Fruit fly (Drosophila melanogaster) whole organism, pupa: ENCODE data around the gene CG7275.

Experiments
- CG10348 ChIP-seq: fragments of 200-800 bp; sonication (Bioruptor generic); IDR thresholded peaks from 2 replicates; pipeline ENCODE4 v1.3.6; 2022; ENCODE audit warnings: missing biosample characterization, missing genetic modification characterization
- CG12605 ChIP-seq: fragments of 200-800 bp; sonication (Bioruptor generic); IDR thresholded peaks from 2 replicates; pipeline ENCODE4 v1.3.6; 2022; ENCODE audit warnings: missing biosample characterization, missing genetic modification characterization
- CG13204 ChIP-seq: fragments of 200-800 bp; sonication (Bioruptor generic); optimal IDR thresholded peaks from 2 replicates; lab custom pipeline; 2018; ENCODE audit warnings: missing biosample characterization, mild to moderate bottlenecking, missing genetic modification characterization, moderate library complexity
- CG14655 ChIP-seq: fragments of 200-800 bp; sonication (Bioruptor generic); optimal IDR thresholded peaks from 3 replicates; lab custom pipeline; 2017; ENCODE audit warnings: mild to moderate bottlenecking, missing biosample characterization, missing genetic modification reagents, missing genetic modification characterization
- CG15710 ChIP-seq: fragments of 200-800 bp; sonication (Bioruptor generic); optimal IDR thresholded peaks from 2 replicates; lab custom pipeline; 2018; ENCODE audit warnings: missing biosample characterization, mild to moderate bottlenecking, missing genetic modification characterization, moderate library complexity
- CG17806 ChIP-seq: fragments of 200-800 bp; sonication (Bioruptor generic); optimal IDR thresholded peaks from 2 replicates; lab custom pipeline; 2018; ENCODE audit warnings: missing biosample characterization, mild to moderate bottlenecking, missing genetic modification characterization, moderate library complexity
- CG32121 ChIP-seq: fragments of 200-800 bp; sonication (Bioruptor generic); IDR thresholded peaks from 2 replicates; pipeline ENCODE4 v1.3.6; 2022; ENCODE audit warnings: missing biosample characterization, missing genetic modification characterization
- CG34367 ChIP-seq: fragments of 200-800 bp; sonication (Bioruptor generic); optimal IDR thresholded peaks from 2 replicates; lab custom pipeline; 2018; ENCODE audit warnings: missing biosample characterization, mild to moderate bottlenecking, missing genetic modification characterization
- CG4496 ChIP-seq: fragments of 200-800 bp; sonication (Bioruptor generic); IDR thresholded peaks from 3 replicates; pipeline ENCODE4 v1.3.6; 2022; ENCODE audit warnings: missing biosample characterization, missing genetic modification characterization
- CG8159 ChIP-seq: fragments of 200-800 bp; sonication (Bioruptor generic); optimal IDR thresholded peaks from 3 replicates; lab custom pipeline; 2018; ENCODE audit warnings: missing biosample characterization, mild to moderate bottlenecking, missing genetic modification characterization, moderate library complexity
- CG8301 ChIP-seq: fragments of 200-800 bp; sonication (Bioruptor generic); optimal IDR thresholded peaks from 2 replicates; lab custom pipeline; 2018; ENCODE audit warnings: missing biosample characterization, mild to moderate bottlenecking, missing genetic modification characterization
- CG9948 ChIP-seq: fragments of 200-800 bp; sonication (Bioruptor generic); optimal IDR thresholded peaks from 2 replicates; lab custom pipeline; 2018; ENCODE audit warnings: missing biosample characterization, mild to moderate bottlenecking, missing genetic modification characterization, moderate library complexity
- D1 ChIP-seq: fragments of 200-800 bp; sonication (Bioruptor generic); optimal IDR thresholded peaks from 2 replicates; lab custom pipeline; 2018; ENCODE audit warnings: missing biosample characterization, mild to moderate bottlenecking, missing genetic modification characterization, moderate library complexity
- EcR ChIP-seq: fragments of 200-800 bp; sonication (Bioruptor generic); optimal IDR thresholded peaks from 3 replicates; lab custom pipeline; 2019; ENCODE audit warnings: missing biosample characterization, missing genetic modification characterization, mild to moderate bottlenecking, moderate library complexity, missing genetic modification reagents
- Ets98B ChIP-seq: fragments of 200-800 bp; sonication (Bioruptor generic); IDR thresholded peaks from 2 replicates; pipeline ENCODE4 v1.3.6; 2022; ENCODE audit warnings: missing biosample characterization, missing genetic modification characterization
- Pif1A ChIP-seq: fragments of 200-800 bp; sonication (Bioruptor generic); optimal IDR thresholded peaks from 3 replicates; lab custom pipeline; 2016; ENCODE audit warnings: missing biosample characterization, missing genetic modification characterization
- Pif1B ChIP-seq: fragments of 200-800 bp; sonication (Bioruptor generic); optimal IDR thresholded peaks from 3 replicates; lab custom pipeline; 2016; ENCODE audit warnings: missing biosample characterization, missing genetic modification characterization
- Snoo ChIP-seq: fragments of 200-800 bp; sonication (Bioruptor generic); optimal IDR thresholded peaks from 3 replicates; lab custom pipeline; 2017; ENCODE audit warnings: missing biosample characterization, mild to moderate bottlenecking, missing genetic modification characterization, inconsistent platforms
- fd96Ca ChIP-seq: fragments of 200-800 bp; sonication (Bioruptor generic); IDR thresholded peaks from 3 replicates; pipeline ENCODE4 v1.3.6; 2022; ENCODE audit warnings: missing biosample characterization, missing genetic modification characterization
- gl ChIP-seq: fragments of 200-800 bp; sonication (Bioruptor generic); optimal IDR thresholded peaks from 2 replicates; lab custom pipeline; 2018; ENCODE audit warnings: missing biosample characterization, mild to moderate bottlenecking, missing genetic modification characterization
- rn ChIP-seq: fragments of 200-800 bp; sonication (Bioruptor generic); IDR thresholded peaks from 2 replicates; pipeline ENCODE4 v1.3.6; 2022; ENCODE audit warnings: missing biosample characterization, missing genetic modification characterization

Gene CG7275

DNA sequence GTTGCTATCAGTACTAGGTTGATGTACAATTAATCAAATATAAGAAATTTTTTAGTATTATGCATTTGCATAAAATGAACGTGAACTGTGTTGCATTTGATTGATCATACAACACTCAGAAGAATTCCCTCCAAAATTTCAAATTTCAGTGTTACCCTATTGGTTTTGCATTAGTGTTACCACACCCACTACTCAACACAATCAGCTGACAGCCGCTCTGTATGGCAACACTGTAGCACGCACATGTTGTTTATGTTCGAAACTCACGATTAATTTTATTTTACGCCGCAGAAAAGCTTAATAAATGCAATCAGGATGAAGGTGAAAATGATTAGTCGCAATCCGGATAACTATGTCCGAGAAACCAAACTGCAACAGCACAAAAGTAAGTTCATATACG is at the start of gene CG7275:
CG7275 (plus strand) TSS at position 215 of the 400 bp plus-strand sequence.
- no peak for TF ChIP-seq rn (GFP tag; lab: Robert Waterston, UW)
- TF ChIP-seq Pif1A (GFP tag; lab: Kevin White, UChicago) = no peak
- TF ChIP-seq CG17806 (tag; lab: Kevin White, UChicago) = no peak
- peak; percentile 7 for TF ChIP-seq CG15710 (tag; lab: Kevin White, UChicago)
- TF ChIP-seq CG10348 (GFP tag; lab: Robert Waterston, UW) = no peak

DNA sequence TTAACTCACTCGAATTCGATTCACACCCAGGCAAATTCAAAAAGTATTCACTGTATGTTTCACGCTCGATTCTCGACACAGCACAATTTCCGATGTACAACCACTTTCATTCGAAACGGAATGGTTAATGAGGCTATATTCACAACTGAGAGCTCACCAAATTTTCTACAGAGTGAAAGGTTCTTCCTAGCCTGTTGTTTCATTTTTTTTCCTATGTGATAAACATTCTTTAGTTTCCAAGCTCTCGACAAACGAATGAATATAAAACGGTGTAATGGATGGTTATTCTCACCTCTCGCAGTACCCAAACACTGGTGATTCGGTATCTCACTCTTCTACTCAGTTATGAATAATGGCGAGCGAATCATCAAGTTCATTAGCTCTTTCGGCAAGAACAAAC is 24.7 kb upstream of the CG7275 start, which contains the start of gene cocoon:
cocoon (minus strand) TSS at position 101 of the 400 bp plus-strand sequence.
- TF ChIP-seq rn (GFP tag; lab: Robert Waterston, UW) (no peak), CG12605 (GFP tag; lab: Robert Waterston, UW) (no peak), CG17806 (tag; lab: Kevin White, UChicago) (no peak), Ets98B (GFP tag; lab: Robert Waterston, UW) (no peak), CG14655 (GFP tag; lab: Kevin White, UChicago) (no peak), CG13204 (GFP tag; lab: Kevin White, UChicago) (no peak), fd96Ca (GFP tag; lab: Robert Waterston, UW) (no peak), Snoo (tag; lab: Kevin White, UChicago) (no peak)

DNA sequence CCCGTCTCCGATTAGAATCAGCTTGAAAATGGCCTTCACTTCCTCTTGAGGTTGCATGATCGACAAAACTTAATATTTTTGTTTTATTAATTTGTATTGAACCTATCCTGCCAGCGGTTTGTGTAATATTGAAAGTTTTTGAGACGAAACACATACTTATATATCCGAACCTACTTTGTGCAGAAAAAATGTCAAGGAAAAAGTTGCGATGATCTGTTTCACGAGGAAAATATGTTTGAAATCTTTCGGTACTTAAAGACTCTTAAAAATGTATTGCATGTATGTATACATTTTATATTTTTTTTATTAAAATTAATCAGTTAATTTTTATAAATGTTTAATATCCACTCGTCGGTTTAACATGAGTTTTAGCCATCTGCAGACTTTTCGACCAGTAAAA is 13.5 kb upstream of the CG7275 start, which contains the start of gene Ran-like:
Ran-like (minus strand) TSS at position 101 of the 400 bp plus-strand sequence.
- TF ChIP-seq CG8159 (tag; lab: Kevin White, UChicago) (no peak), CG15710 (tag; lab: Kevin White, UChicago) (no peak), CG10348 (GFP tag; lab: Robert Waterston, UW) (no peak), CG14655 (GFP tag; lab: Kevin White, UChicago) (no peak), CG32121 (GFP tag; lab: Robert Waterston, UW) (no peak), CG34367 (tag; lab: Kevin White, UChicago) (no peak), EcR (GFP tag; lab: Kevin White, UChicago) (no peak), CG4496 (GFP tag; lab: Robert Waterston, UW) (no peak), Pif1A (GFP tag; lab: Kevin White, UChicago) (no peak), CG12605 (GFP tag; lab: Robert Waterston, UW) (no peak), D1 (tag; lab: Kevin White, UChicago) (no peak), CG9948 (tag; lab: Kevin White, UChicago) (no peak)

DNA sequence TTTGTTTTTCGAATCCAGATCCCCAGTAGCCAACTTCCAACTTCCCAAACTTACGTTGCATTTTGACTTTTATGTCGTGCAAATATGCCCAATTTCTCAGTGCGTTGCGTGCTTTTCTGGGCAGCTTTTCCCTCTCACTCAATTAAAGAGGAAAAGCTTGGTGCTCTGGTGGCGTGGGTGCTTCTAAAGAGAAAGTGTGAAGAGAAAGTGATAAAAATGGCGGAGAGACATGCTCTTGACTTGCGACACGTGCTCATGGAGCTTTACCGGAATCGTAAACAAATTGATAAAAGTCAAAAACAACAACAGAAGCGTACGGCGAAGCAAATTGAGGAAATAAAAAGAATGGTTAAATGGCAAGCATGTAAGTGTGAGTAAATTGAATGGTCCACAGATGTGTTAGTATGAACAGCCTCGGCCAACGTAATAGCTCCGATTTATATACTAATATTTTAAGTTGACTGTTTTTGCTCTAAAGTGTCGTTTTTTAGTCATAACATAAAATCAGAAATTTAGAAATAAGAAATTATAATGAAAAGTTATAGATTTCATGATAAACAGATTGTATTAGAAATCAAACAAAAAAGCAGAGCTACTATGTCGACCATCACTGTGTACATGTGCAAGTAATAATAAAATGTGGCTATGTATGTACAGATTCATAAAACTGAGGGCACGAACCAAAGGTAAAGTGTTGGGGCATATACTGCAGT is 4.7 kb upstream of the CG7275 start:
- TF ChIP-seq Pif1A (GFP tag; lab: Kevin White, UChicago) (no peak), CG4496 (GFP tag; lab: Robert Waterston, UW) (no peak), CG9948 (tag; lab: Kevin White, UChicago) (no peak), CG32121 (GFP tag; lab: Robert Waterston, UW) (no peak), D1 (tag; lab: Kevin White, UChicago) (no peak), Pif1B (GFP tag; lab: Kevin White, UChicago) (no peak), Ets98B (GFP tag; lab: Robert Waterston, UW) (no peak)

DNA sequence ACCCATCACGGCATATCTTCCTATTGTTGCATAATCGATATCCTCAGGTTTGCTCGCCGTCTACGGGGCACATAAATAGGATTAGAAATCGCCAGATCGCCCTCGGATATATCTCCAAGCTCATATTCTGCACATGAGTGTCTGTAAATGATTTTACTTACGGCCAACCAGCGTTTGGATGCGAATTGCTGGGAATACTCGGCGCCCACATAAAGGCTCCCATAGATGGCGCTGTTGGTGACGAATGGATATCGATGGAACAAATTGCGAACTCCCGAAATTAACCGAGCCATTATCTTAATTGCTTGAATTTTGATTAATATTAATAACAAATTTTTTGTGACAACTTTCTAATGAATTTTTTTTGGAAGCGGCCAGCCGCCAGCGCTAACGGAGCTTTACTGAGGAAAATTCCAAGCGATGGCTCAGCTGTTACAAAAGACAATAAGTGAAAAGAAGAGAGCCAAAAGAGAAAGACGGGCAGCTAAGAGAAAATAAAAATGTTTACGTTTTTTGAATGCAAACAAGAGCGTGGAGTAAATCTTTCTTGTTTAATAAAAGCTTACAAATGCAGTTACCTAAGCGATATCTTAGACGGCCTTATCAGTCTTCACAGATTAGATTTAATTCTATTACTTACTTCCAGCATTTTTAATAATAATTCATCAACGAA is 4.0 kb upstream of the CG7275 start:
- TF ChIP-seq rn (GFP tag; lab: Robert Waterston, UW) (no peak), gl (tag; lab: Kevin White, UChicago) (no peak), Ets98B (GFP tag; lab: Robert Waterston, UW) (no peak), CG13204 (GFP tag; lab: Kevin White, UChicago) (no peak), CG32121 (GFP tag; lab: Robert Waterston, UW) (no peak), Pif1B (GFP tag; lab: Kevin White, UChicago) (no peak), CG17806 (tag; lab: Kevin White, UChicago) (no peak), CG4496 (GFP tag; lab: Robert Waterston, UW) (no peak), CG14655 (GFP tag; lab: Kevin White, UChicago) (no peak), D1 (tag; lab: Kevin White, UChicago) (no peak), CG34367 (tag; lab: Kevin White, UChicago) (no peak), CG8301 (tag; lab: Kevin White, UChicago) (no peak), CG12605 (GFP tag; lab: Robert Waterston, UW) (no peak), CG10348 (GFP tag; lab: Robert Waterston, UW) (no peak), Snoo (tag; lab: Kevin White, UChicago) (no peak), EcR (GFP tag; lab: Kevin White, UChicago) (no peak), CG8159 (tag; lab: Kevin White, UChicago) (no peak)

DNA sequence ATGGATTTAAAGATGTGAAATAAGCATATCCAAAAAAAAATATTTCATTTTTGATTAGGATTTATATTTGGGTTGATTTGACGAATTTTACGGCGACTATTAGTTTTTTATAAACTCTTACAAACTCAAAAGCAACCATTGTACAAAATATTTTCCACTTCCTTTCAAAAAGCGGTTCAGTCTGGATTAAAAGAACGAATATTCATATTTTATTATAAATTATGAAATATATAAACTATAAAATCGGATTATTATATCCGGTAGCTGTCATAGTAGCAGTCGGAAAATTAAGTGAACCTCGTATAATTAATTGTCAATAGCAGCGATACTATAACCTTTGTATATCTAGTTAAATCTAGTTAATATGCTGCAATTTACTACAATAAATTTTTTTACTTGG is 3.3 kb upstream of the CG7275 start, which contains the start of gene CG12355:
CG12355 (minus strand) TSS at position 101 of the 400 bp plus-strand sequence.
- TF ChIP-seq Snoo (tag; lab: Kevin White, UChicago) = no peak
- TF ChIP-seq Ets98B (GFP tag; lab: Robert Waterston, UW) = no peak
- TF ChIP-seq CG4496 (GFP tag; lab: Robert Waterston, UW) = no peak
- TF ChIP-seq CG17806 (tag; lab: Kevin White, UChicago) = no peak
- TF ChIP-seq Pif1A (GFP tag; lab: Kevin White, UChicago) = no peak
- TF ChIP-seq rn (GFP tag; lab: Robert Waterston, UW) = no peak
- no peak for TF ChIP-seq CG13204 (GFP tag; lab: Kevin White, UChicago)
- no peak for TF ChIP-seq EcR (GFP tag; lab: Kevin White, UChicago)
- TF ChIP-seq, all 21 proteins: peak for 0
